Fruit fly (Drosophila melanogaster) whole organism, pupa: ENCODE measurements around the gene CG43349.
A peak's percentile ranks its signal among the peaks of the same experiment; 100 is the strongest.

Source experiments
- CG10348 ChIP-seq: fragments of 200-800 bp; sonication (Bioruptor generic); IDR thresholded peaks from 2 replicates; pipeline ENCODE4 v1.3.6; 2022; ENCODE audit warnings: missing biosample characterization, missing genetic modification characterization
- CG12605 ChIP-seq: fragments of 200-800 bp; sonication (Bioruptor generic); IDR thresholded peaks from 2 replicates; pipeline ENCODE4 v1.3.6; 2022; ENCODE audit warnings: missing biosample characterization, missing genetic modification characterization
- CG13204 ChIP-seq: fragments of 200-800 bp; sonication (Bioruptor generic); optimal IDR thresholded peaks from 2 replicates; lab custom pipeline; 2018; ENCODE audit warnings: missing biosample characterization, mild to moderate bottlenecking, missing genetic modification characterization, moderate library complexity
- CG14655 ChIP-seq: fragments of 200-800 bp; sonication (Bioruptor generic); optimal IDR thresholded peaks from 3 replicates; lab custom pipeline; 2017; ENCODE audit warnings: mild to moderate bottlenecking, missing biosample characterization, missing genetic modification reagents, missing genetic modification characterization
- CG15710 ChIP-seq: fragments of 200-800 bp; sonication (Bioruptor generic); optimal IDR thresholded peaks from 2 replicates; lab custom pipeline; 2018; ENCODE audit warnings: missing biosample characterization, mild to moderate bottlenecking, missing genetic modification characterization, moderate library complexity
- CG17806 ChIP-seq: fragments of 200-800 bp; sonication (Bioruptor generic); optimal IDR thresholded peaks from 2 replicates; lab custom pipeline; 2018; ENCODE audit warnings: missing biosample characterization, mild to moderate bottlenecking, missing genetic modification characterization, moderate library complexity
- CG32121 ChIP-seq: fragments of 200-800 bp; sonication (Bioruptor generic); IDR thresholded peaks from 2 replicates; pipeline ENCODE4 v1.3.6; 2022; ENCODE audit warnings: missing biosample characterization, missing genetic modification characterization
- CG34367 ChIP-seq: fragments of 200-800 bp; sonication (Bioruptor generic); optimal IDR thresholded peaks from 2 replicates; lab custom pipeline; 2018; ENCODE audit warnings: missing biosample characterization, mild to moderate bottlenecking, missing genetic modification characterization
- CG4496 ChIP-seq: fragments of 200-800 bp; sonication (Bioruptor generic); IDR thresholded peaks from 3 replicates; pipeline ENCODE4 v1.3.6; 2022; ENCODE audit warnings: missing biosample characterization, missing genetic modification characterization
- CG8159 ChIP-seq: fragments of 200-800 bp; sonication (Bioruptor generic); optimal IDR thresholded peaks from 3 replicates; lab custom pipeline; 2018; ENCODE audit warnings: missing biosample characterization, mild to moderate bottlenecking, missing genetic modification characterization, moderate library complexity
- CG8301 ChIP-seq: fragments of 200-800 bp; sonication (Bioruptor generic); optimal IDR thresholded peaks from 2 replicates; lab custom pipeline; 2018; ENCODE audit warnings: missing biosample characterization, mild to moderate bottlenecking, missing genetic modification characterization
- CG9948 ChIP-seq: fragments of 200-800 bp; sonication (Bioruptor generic); optimal IDR thresholded peaks from 2 replicates; lab custom pipeline; 2018; ENCODE audit warnings: missing biosample characterization, mild to moderate bottlenecking, missing genetic modification characterization, moderate library complexity
- D1 ChIP-seq: fragments of 200-800 bp; sonication (Bioruptor generic); optimal IDR thresholded peaks from 2 replicates; lab custom pipeline; 2018; ENCODE audit warnings: missing biosample characterization, mild to moderate bottlenecking, missing genetic modification characterization, moderate library complexity
- EcR ChIP-seq: fragments of 200-800 bp; sonication (Bioruptor generic); optimal IDR thresholded peaks from 3 replicates; lab custom pipeline; 2019; ENCODE audit warnings: missing biosample characterization, missing genetic modification characterization, mild to moderate bottlenecking, moderate library complexity, missing genetic modification reagents
- Ets98B ChIP-seq: fragments of 200-800 bp; sonication (Bioruptor generic); IDR thresholded peaks from 2 replicates; pipeline ENCODE4 v1.3.6; 2022; ENCODE audit warnings: missing biosample characterization, missing genetic modification characterization
- Pif1A ChIP-seq: fragments of 200-800 bp; sonication (Bioruptor generic); optimal IDR thresholded peaks from 3 replicates; lab custom pipeline; 2016; ENCODE audit warnings: missing biosample characterization, missing genetic modification characterization
- Pif1B ChIP-seq: fragments of 200-800 bp; sonication (Bioruptor generic); optimal IDR thresholded peaks from 3 replicates; lab custom pipeline; 2016; ENCODE audit warnings: missing biosample characterization, missing genetic modification characterization
- Snoo ChIP-seq: fragments of 200-800 bp; sonication (Bioruptor generic); optimal IDR thresholded peaks from 3 replicates; lab custom pipeline; 2017; ENCODE audit warnings: missing biosample characterization, mild to moderate bottlenecking, missing genetic modification characterization, inconsistent platforms
- fd96Ca ChIP-seq: fragments of 200-800 bp; sonication (Bioruptor generic); IDR thresholded peaks from 3 replicates; pipeline ENCODE4 v1.3.6; 2022; ENCODE audit warnings: missing biosample characterization, missing genetic modification characterization
- gl ChIP-seq: fragments of 200-800 bp; sonication (Bioruptor generic); optimal IDR thresholded peaks from 2 replicates; lab custom pipeline; 2018; ENCODE audit warnings: missing biosample characterization, mild to moderate bottlenecking, missing genetic modification characterization
- rn ChIP-seq: fragments of 200-800 bp; sonication (Bioruptor generic); IDR thresholded peaks from 2 replicates; pipeline ENCODE4 v1.3.6; 2022; ENCODE audit warnings: missing biosample characterization, missing genetic modification characterization

Gene CG43349

DNA sequence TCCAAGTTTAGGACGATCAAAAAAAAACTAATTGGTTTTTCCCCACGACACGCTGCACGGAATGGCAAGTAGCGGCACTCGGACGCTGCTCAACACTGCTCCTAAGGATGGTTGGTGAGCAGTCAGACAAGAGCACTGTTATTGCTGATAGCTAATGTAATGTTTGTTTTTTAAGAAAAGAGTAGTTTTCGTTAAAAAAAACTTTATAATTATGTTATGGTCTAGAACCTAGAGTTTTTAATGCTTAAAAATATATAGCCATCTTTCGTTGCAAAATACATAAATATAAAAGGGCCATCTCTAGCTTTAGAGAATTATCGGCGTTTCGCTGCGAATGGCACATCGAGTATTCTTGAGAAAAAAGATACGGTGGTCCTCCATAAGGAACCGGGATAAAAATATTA lies 27.3 kb upstream of the CG43349 start, which contains the start of the genes Charon and CG4887:
TSS of gene Charon (minus strand) at position 102 of the 404 bp plus-strand sequence.
TSS of gene CG4887 (plus strand) at position 306 of the 404 bp plus-strand sequence.
- TF ChIP-seq Ets98B (GFP tag; lab: Robert Waterston, UW) (peak; percentile 55), CG4496 (GFP tag; lab: Robert Waterston, UW) (peak; percentile 74), CG32121 (GFP tag; lab: Robert Waterston, UW) (0 out of 2 replicates have a peak, but pooled peaks have one; percentile 16), CG13204 (GFP tag; lab: Kevin White, UChicago) (no peak), CG8159 (tag; lab: Kevin White, UChicago) (peak; percentile 73), CG12605 (GFP tag; lab: Robert Waterston, UW) (no peak), gl (no peak), EcR (GFP tag; lab: Kevin White, UChicago) (peak; percentile 84), CG14655 (GFP tag; lab: Kevin White, UChicago) (no peak), CG34367 (tag; lab: Kevin White, UChicago) (no peak), CG15710 (tag; lab: Kevin White, UChicago) (peak; percentile 80), D1 (tag; lab: Kevin White, UChicago) (no peak), Snoo (tag; lab: Kevin White, UChicago) (peak; percentile 70), rn (GFP tag; lab: Robert Waterston, UW) (peak; percentile 49; the same call in 1 of the 2 replicates), fd96Ca (GFP tag; lab: Robert Waterston, UW) (peak; percentile 26; the same call in 1 of the 3 replicates), Pif1A (GFP tag; lab: Kevin White, UChicago) (no peak), CG10348 (no peak), CG17806 (tag; lab: Kevin White, UChicago) (peak; percentile 63), CG9948 (tag; lab: Kevin White, UChicago) (peak; percentile 59), Pif1B (GFP tag; lab: Kevin White, UChicago) (no peak), CG8301 (no peak)

DNA sequence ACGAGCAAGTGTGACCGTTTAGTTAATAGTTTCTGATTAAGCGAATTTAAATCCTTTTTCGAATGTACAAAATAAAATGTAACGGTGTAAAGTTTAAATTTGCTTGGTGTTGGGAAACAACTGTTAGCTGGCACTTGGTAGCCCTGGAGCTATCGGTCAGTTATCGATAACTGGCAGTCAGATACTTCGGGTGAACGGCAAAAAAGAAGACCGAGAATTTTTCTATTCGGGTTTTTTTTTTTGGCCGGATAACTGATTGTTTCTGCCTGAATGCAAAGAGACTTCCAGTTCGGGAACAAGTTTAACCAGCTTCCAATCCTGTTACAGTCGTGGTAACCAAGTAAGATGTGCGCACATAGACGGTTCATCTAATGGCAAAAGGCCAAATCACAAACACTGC lies 22.5 kb upstream of the CG43349 start, which contains the start of gene CG4896:
TSS of gene CG4896 (plus strand) at position 169 of the 400 bp plus-strand sequence.
- TF ChIP-seq Pif1A (GFP tag; lab: Kevin White, UChicago) (no peak), fd96Ca (GFP tag; lab: Robert Waterston, UW) (no peak), Snoo (tag; lab: Kevin White, UChicago) (no peak), Ets98B (GFP tag; lab: Robert Waterston, UW) (peak; percentile 48), gl (peak; percentile 14), CG4496 (GFP tag; lab: Robert Waterston, UW) (peak; percentile 68), CG32121 (GFP tag; lab: Robert Waterston, UW) (no peak), CG15710 (tag; lab: Kevin White, UChicago) (peak; percentile 21)

- TF ChIP-seq D1 (tag; lab: Kevin White, UChicago) (no peak), CG9948 (tag; lab: Kevin White, UChicago) (no peak), Pif1A (GFP tag; lab: Kevin White, UChicago) (no peak), CG8301 (no peak), CG32121 (GFP tag; lab: Robert Waterston, UW) (0 out of 2 replicates have a peak, but pooled peaks have one; percentile 12), EcR (GFP tag; lab: Kevin White, UChicago) (peak; percentile 37)
Observed at dm6 chr2L:1183799-1184198, 16.2 kb upstream of the CG43349 start, which contains the start of the genes CG5126 and Tgt. CG5126 (minus strand) TSS chr2L:1184020. Tgt (plus strand) TSS chr2L:1184065.

DNA sequence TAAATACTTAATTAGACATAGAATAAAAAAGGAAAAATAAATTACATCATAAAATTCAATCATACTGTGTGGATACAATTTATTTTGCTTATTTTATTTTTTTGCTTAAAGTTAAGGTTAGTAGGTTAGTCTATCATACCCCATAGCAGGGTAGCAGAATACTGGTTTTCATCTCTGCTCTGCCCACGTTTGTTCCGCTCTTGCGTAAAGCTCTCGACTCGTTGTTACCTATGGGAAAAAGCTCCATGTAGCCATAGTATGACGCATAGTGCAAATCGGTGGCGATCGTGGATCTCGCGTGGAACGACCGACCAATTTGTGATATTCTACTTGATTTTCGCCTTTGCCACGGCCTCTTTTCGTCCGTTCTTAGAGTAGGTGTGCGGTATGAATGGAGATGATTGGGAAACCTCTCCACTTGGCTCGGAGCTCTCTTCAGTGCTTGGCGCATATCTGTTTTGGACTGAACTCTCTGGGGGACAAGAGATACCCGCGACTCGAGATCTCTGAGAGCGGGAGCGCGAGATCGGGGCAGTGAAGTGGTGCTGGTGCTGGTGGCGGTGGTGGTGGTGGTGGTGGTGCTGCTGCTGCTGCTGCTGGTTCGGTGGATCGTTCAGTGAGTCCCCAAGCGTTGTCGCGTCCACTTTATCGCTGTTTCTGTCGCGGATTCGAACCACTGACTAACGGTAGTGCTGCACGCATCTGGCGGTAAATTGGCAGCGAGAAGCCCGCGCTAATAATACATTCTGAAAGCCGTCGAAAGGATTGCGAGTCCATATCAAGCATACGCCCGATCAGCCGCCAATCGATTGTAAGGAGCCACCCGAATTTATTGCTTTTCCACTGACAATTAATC lies 14.1 kb upstream of the CG43349 start, which contains the start of gene CG5001:
TSS of gene CG5001 (plus strand) at position 116 of the 856 bp plus-strand sequence.
- TF ChIP-seq EcR (GFP tag; lab: Kevin White, UChicago) (peak; percentile 72), CG4496 (GFP tag; lab: Robert Waterston, UW) (peak; percentile 92), CG34367 (tag; lab: Kevin White, UChicago) (peak; percentile 57), CG32121 (GFP tag; lab: Robert Waterston, UW) (peak; percentile 87), D1 (tag; lab: Kevin White, UChicago) (no peak), Ets98B (GFP tag; lab: Robert Waterston, UW) (peak; percentile 91), CG8301 (peak; percentile 84), rn (GFP tag; lab: Robert Waterston, UW) (no peak), CG13204 (GFP tag; lab: Kevin White, UChicago) (no peak), Pif1B (GFP tag; lab: Kevin White, UChicago) (no peak), CG12605 (GFP tag; lab: Robert Waterston, UW) (peak; percentile 84), CG14655 (GFP tag; lab: Kevin White, UChicago) (no peak), CG15710 (tag; lab: Kevin White, UChicago) (peak; percentile 74), CG9948 (tag; lab: Kevin White, UChicago) (peak; percentile 73), Snoo (tag; lab: Kevin White, UChicago) (peak; percentile 64), fd96Ca (GFP tag; lab: Robert Waterston, UW) (peak; percentile 60; the same call in 1 of the 3 replicates), gl (peak; percentile 32), CG17806 (tag; lab: Kevin White, UChicago) (peak; percentile 83), CG8159 (tag; lab: Kevin White, UChicago) (peak; percentile 83), CG10348 (no peak), Pif1A (GFP tag; lab: Kevin White, UChicago) (no peak)

dm6 chr2L:1199166-1199565 lies 839 bp upstream of the CG43349 start, which contains the start of the genes CG5139 and CG43348:
CG5139 (minus strand) TSS chr2L:1199266.
CG43348 (plus strand) TSS chr2L:1199412.
- TF ChIP-seq CG13204 (GFP tag; lab: Kevin White, UChicago) (no peak), CG9948 (tag; lab: Kevin White, UChicago) (no peak), gl (no peak), CG8159 (tag; lab: Kevin White, UChicago) (no peak), Pif1A (GFP tag; lab: Kevin White, UChicago) (no peak), CG14655 (GFP tag; lab: Kevin White, UChicago) (no peak), CG4496 (GFP tag; lab: Robert Waterston, UW) (no peak), Pif1B (GFP tag; lab: Kevin White, UChicago) (no peak)
